Fruit fly (Drosophila melanogaster): ENCODE data around the gene CG10317.

- TF ChIP-seq fru (GFP tag; optimal IDR thresholded peaks at IDR 0.05) (no peak), Myc (optimal IDR thresholded peaks at IDR 0.05) (no peak), HLH106 (tag; optimal IDR thresholded peaks at IDR 0.05) (no peak), dsf (GFP tag; optimal IDR thresholded peaks at IDR 0.05; ENCODE audit: borderline replicate concordance) (no peak), GATAd (GFP tag; optimal IDR thresholded peaks at IDR 0.05) (no peak), dmrt93B (GFP tag; optimal IDR thresholded peaks at IDR 0.05) (no peak), Dfd (GFP tag; optimal IDR thresholded peaks at IDR 0.05) (no peak), usp (GFP tag; optimal IDR thresholded peaks at IDR 0.05) (no peak), sage (GFP tag; optimal IDR thresholded peaks at IDR 0.05) (no peak), sv (GFP tag; optimal IDR thresholded peaks at IDR 0.05) (no peak), h (GFP tag; optimal IDR thresholded peaks at IDR 0.05) (no peak), Jra (GFP tag; optimal IDR thresholded peaks at IDR 0.05) (no peak), Dif (GFP tag; optimal IDR thresholded peaks at IDR 0.05; ENCODE audit: partially characterized antibody) (no peak), psq (GFP tag; optimal IDR thresholded peaks at IDR 0.05) (no peak)
Measured at dm6 chr3R:16339475-16339874, 30.9 kb downstream of the CG10317 start, which contains the start of gene Sulf1.

All from whole organism, wandering third instar larva.